Worm (Caenorhabditis elegans) whole organism, late embryonic: Measurements from ENCODE around the gene him-4.

Experiments used
- che-1 ChIP-seq: sonication (generic microtip); optimal IDR thresholded peaks from 2 replicates; lab custom pipeline; 2016; ENCODE audit warnings: mild to moderate bottlenecking, missing genetic modification characterization, missing compliant biosample characterization
- elt-2 ChIP-seq: sonication (generic microtip); optimal IDR thresholded peaks from 2 replicates; lab custom pipeline; 2016; ENCODE audit warnings: missing genetic modification reagents, missing genetic modification characterization, missing compliant biosample characterization
- fax-1 ChIP-seq: sonication (generic microtip); optimal IDR thresholded peaks from 2 replicates; lab custom pipeline; 2016; ENCODE audit warnings: missing genotype, missing genetic modification characterization, missing compliant biosample characterization
- fkh-6 ChIP-seq: sonication (generic microtip); optimal IDR thresholded peaks from 2 replicates; lab custom pipeline; 2016; ENCODE audit warnings: missing genetic modification characterization, missing compliant biosample characterization
- madf-2 ChIP-seq: sonication (generic microtip); optimal IDR thresholded peaks from 2 replicates; lab custom pipeline; 2017; ENCODE audit warnings: missing genetic modification characterization, missing compliant biosample characterization
- nfya-1 ChIP-seq: sonication (generic microtip); optimal IDR thresholded peaks from 2 replicates; lab custom pipeline; 2017; ENCODE audit warnings: missing genetic modification characterization, mild to moderate bottlenecking, missing compliant biosample characterization, antibody characterized with exemption, moderate library complexity
- pag-3 ChIP-seq: sonication (generic microtip); optimal IDR thresholded peaks from 2 replicates; lab custom pipeline; 2016; ENCODE audit warnings: missing compliant biosample characterization, missing genetic modification characterization, borderline replicate concordance
- pqm-1 ChIP-seq: sonication (generic microtip); optimal IDR thresholded peaks from 2 replicates; lab custom pipeline; 2016; ENCODE audit warnings: missing genetic modification characterization, missing compliant biosample characterization
- rnt-1 ChIP-seq: sonication (generic microtip); optimal IDR thresholded peaks from 2 replicates; lab custom pipeline; 2016; ENCODE audit warnings: missing genetic modification characterization, missing compliant biosample characterization
- ttx-3 ChIP-seq: sonication (generic microtip); optimal IDR thresholded peaks from 2 replicates; lab custom pipeline; 2016; ENCODE audit warnings: missing genetic modification reagents, missing genetic modification characterization, missing compliant biosample characterization
- unc-55 ChIP-seq: sonication (generic microtip); optimal IDR thresholded peaks from 2 replicates; lab custom pipeline; 2017; ENCODE audit warnings: missing biosample characterization, missing genetic modification reagents, missing genetic modification characterization
- unc-86 ChIP-seq: sonication (generic microtip); optimal IDR thresholded peaks from 2 replicates; lab custom pipeline; 2016; ENCODE audit warnings: missing genetic modification characterization, missing compliant biosample characterization
- ztf-16 ChIP-seq: sonication (generic microtip); optimal IDR thresholded peaks from 2 replicates; lab custom pipeline; 2017; ENCODE audit warnings: missing genetic modification characterization, missing compliant biosample characterization

DNA sequence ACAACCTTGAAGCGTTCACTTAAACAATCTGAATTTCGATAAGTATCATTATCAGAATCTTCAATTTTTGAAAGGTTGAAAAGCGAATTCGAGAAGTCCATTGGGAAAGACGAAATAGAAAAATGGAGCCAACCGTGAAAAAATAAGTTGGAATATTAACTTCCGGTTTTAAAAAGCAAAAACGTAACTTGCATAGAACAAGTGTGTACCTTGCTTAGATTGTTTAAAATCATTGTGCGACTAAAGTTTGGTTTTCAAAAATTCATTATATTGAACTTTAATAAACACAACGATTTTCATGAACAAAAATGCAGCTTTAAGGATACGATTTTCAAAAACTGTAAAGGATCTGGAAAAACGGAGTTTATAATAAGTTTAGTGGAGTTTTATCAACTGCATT lies 3.8 kb upstream of the him-4 start, which contains the start of gene F15G9.2:
- no peak for TF ChIP-seq madf-2 (tag; lab: Kevin White, UChicago)
- TF ChIP-seq pqm-1 (tag; lab: Kevin White, UChicago): no peak
- no peak for TF ChIP-seq che-1 (tag; lab: Kevin White, UChicago)
- TF ChIP-seq rnt-1 (tag; lab: Kevin White, UChicago): no peak
- no peak for TF ChIP-seq pag-3 (tag; lab: Kevin White, UChicago)
- TF ChIP-seq unc-86 (tag; lab: Kevin White, UChicago): no peak
- TF ChIP-seq nfya-1 (tag; lab: Kevin White, UChicago): no peak
- TF ChIP-seq ztf-16 (tag; lab: Kevin White, UChicago): no peak
- no peak for TF ChIP-seq elt-2 (tag; lab: Kevin White, UChicago)
- TF ChIP-seq fax-1: no peak
- TF ChIP-seq unc-55 (GFP tag; lab: Kevin White, UChicago): no peak
- no peak for TF ChIP-seq ttx-3 (tag; lab: Kevin White, UChicago)
- TF ChIP-seq fkh-6: no peak
